Worm (Caenorhabditis elegans) whole organism, early embryonic: ENCODE data around the gene irld-39.

ENCODE experiments used
- ets-7 ChIP-seq: sonication (generic microtip); optimal IDR thresholded peaks from 2 replicates; lab custom pipeline; 2016; ENCODE audit warnings: missing genotype, missing genetic modification characterization, missing compliant biosample characterization
- tbx-37 ChIP-seq: fragments of 200-800 bp; sonication (Bioruptor generic); conservative IDR thresholded peaks from 2 replicates; pipeline ENCODE4 v1.3.6; 2022; ENCODE audit warnings: missing genetic modification reagents, missing genetic modification characterization, missing compliant biosample characterization

The irld-39 gene

DNA sequence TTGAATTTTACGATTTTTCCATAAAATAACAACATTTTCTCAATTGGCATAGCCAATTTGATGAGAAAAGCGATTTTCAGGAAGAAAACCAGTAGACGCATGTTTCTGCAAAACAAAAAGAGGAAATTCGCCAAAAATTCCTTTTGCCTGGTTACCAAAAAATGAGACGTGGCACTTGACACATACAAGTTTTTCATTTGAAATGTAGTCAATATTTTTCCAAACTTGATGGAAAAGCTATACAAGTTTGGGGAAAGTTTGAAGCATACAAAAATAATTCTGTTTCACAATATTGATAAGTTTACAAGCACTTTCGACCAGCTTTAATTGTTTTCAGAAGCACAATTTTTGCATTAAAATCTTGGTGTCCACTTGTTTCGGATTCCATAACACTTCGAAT is 47.7 kb downstream of the irld-39 start, which contains the start of gene clec-191:
TSS of gene clec-191 (minus strand) at position 101 of the 400 bp plus-strand sequence.
- TF ChIP-seq ets-7 (tag; lab: Kevin White, UChicago) (no peak), tbx-37 (GFP tag; lab: Robert Waterston, UW) (no peak)
